Worm (Caenorhabditis elegans) whole organism, late embryonic: ENCODE data around the gene sri-20.

ENCODE experiments used
- C38D4.7 ChIP-seq: fragments of 200-800 bp; sonication (Bioruptor generic); optimal IDR thresholded peaks from 2 replicates; lab custom pipeline; 2018; ENCODE audit warnings: mild to moderate bottlenecking, missing genetic modification characterization, moderate library complexity, missing compliant biosample characterization
- ceh-14 ChIP-seq: sonication (generic microtip); optimal IDR thresholded peaks from 2 replicates; lab custom pipeline; 2016; ENCODE audit warnings: missing genotype, missing genetic modification characterization, missing compliant biosample characterization
- ceh-48 ChIP-seq: sonication (generic microtip); optimal IDR thresholded peaks from 2 replicates; lab custom pipeline; 2016; ENCODE audit warnings: missing genetic modification characterization, inconsistent platforms, missing compliant biosample characterization
- ceh-6 ChIP-seq: fragments of 200-800 bp; sonication (Bioruptor generic); optimal IDR thresholded peaks from 2 replicates; lab custom pipeline; 2018; ENCODE audit warnings: mild to moderate bottlenecking, missing genetic modification characterization, missing compliant biosample characterization
- ets-4 ChIP-seq: sonication (generic microtip); optimal IDR thresholded peaks from 2 replicates; lab custom pipeline; 2016; ENCODE audit warnings: missing genetic modification characterization, missing compliant biosample characterization
- hlh-15 ChIP-seq: sonication (generic microtip); optimal IDR thresholded peaks from 2 replicates; lab custom pipeline; 2016; ENCODE audit warnings: missing genetic modification characterization, missing compliant biosample characterization
- nhr-11 ChIP-seq: fragments of 150-350 bp; optimal IDR thresholded peaks from 2 replicates; lab custom pipeline; 2014; ENCODE audit warnings: missing biosample characterization, missing genetic modification characterization
- pqm-1 ChIP-seq: sonication (generic microtip); optimal IDR thresholded peaks from 2 replicates; lab custom pipeline; 2016; ENCODE audit warnings: missing genetic modification characterization, missing compliant biosample characterization
- syd-9 ChIP-seq: sonication (generic microtip); optimal IDR thresholded peaks from 2 replicates; lab custom pipeline; 2016; ENCODE audit warnings: mild to moderate bottlenecking, missing genetic modification characterization, moderate library complexity, missing compliant biosample characterization
- tbx-7 ChIP-seq: sonication (generic microtip); optimal IDR thresholded peaks from 2 replicates; lab custom pipeline; 2016; ENCODE audit warnings: missing genotype, missing genetic modification characterization, missing compliant biosample characterization
- unc-3 ChIP-seq, 2 experiments: fragments of 200-800 bp in 1 of 2; sonication (Bioruptor generic) in 1 of 2; sonication (generic microtip) in 1 of 2; conservative IDR thresholded peaks in 1 of 2; optimal IDR thresholded peaks in 1 of 2; 2 replicates each; pipeline versions ENCODE4 v1.3.6 to Lab custom; 2016 to 2022; ENCODE audit warnings: missing compliant biosample characterization in 2 of 2, missing genetic modification characterization in 2 of 2, missing genetic modification reagents in 1 of 2
- zip-5 ChIP-seq: sonication (generic microtip); optimal IDR thresholded peaks from 2 replicates; lab custom pipeline; 2016; ENCODE audit warnings: missing genetic modification characterization, missing compliant biosample characterization

DNA sequence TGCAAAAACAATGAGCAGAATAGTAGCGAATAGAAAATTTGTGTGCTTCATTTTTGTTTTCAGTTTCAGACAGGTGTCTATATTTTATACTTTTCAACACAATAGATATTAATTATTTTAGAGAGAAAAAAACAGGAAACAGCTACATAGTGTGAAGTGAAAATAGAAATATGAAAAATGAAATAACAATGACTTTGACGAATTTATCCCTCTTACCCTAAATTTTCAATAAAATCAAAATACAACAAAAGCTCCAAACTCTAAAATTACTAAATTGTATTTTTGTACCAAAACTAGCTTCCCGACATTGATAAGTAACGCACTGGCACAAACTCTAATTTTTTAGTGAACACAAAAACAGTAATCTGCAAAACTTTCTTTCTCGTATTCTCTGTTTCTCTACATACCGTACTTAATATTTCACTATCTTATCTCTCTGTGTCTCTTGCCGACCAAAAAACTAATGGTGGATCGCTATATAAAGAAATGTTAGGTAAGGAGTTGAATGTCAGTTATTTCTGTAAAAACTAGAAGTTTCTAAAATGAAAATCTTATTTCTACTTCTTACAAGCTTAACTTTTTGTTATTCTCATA, 26.9 kb downstream of the sri-20 start, which contains the start of the genes col-151 and ugt-1:
- TF ChIP-seq ets-4 (tag; lab: Kevin White, UChicago) (no peak), pqm-1 (no peak), C38D4.7 (GFP tag; lab: Kevin White, UChicago) (no peak), tbx-7 (tag; lab: Kevin White, UChicago) (no peak), syd-9 (tag; lab: Kevin White, UChicago) (no peak), ceh-6 (no peak), nhr-11 (no peak), zip-5 (tag; lab: Kevin White, UChicago) (no peak), unc-3 (GFP tag; conservative IDR thresholded peaks at IDR 0.05; lab: Robert Waterston, UW) (no peak), unc-3 (tag; optimal IDR thresholded peaks at IDR 0.05; lab: Kevin White, UChicago) (no peak), ceh-14 (tag; lab: Kevin White, UChicago) (no peak), ceh-48 (no peak), hlh-15 (no peak)
